Fruit fly (Drosophila melanogaster): ENCODE data around the gene pll.
A peak's percentile ranks its signal among the peaks of the same experiment; 100 is the strongest.

Gene pll

DNA sequence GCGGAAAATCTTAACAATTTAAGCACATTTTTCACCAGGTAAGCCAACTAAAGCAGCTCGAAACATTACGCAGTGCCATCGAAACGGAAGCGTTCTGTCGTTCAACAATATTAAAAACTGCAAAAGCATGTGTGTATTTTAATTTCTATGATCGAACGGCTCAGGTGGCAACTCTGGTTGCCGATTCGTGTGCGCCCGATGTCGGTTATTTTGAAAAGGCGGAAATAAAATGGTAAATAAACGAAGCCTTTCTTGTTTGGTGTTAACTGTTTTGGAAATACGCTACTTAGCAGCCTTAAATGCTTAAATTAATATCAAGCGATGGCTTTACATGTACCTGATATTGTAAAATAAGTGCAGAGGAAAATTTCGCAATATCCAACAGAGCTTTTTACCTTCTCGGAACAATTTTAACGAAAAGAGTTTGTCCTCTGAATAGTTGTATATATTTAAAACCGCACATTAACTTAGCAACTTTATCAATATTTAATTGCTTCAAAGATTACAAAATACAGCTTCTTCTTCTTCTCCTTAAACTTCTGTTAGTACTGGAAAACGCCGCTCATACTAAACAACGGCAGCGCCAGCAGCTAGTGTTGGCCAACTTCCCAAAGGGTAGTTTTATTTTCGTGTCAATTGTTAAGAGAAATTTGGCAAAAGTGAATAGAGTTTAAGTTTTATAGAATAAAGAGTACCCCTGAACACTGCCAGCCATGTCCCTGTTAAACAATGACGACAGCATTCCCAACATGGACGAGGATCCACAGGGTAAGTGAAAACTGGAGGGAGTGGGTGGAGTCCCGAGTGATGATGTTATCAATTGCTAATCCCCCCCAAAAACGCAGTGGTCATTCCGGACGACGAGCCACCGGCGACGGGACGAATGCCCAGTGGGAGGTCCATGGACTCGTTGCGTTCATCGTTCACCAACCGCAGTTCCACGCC lies 20.4 kb upstream of the pll start, which contains the start of gene CG5934:
CG5934 (plus strand) TSS at position 588 of the 945 bp plus-strand sequence.
- TF ChIP-seq Sp1 (GFP tag; optimal IDR thresholded peaks at IDR 0.05) (peak; percentile 22), ey (GFP tag; optimal IDR thresholded peaks at IDR 0.05) (peak; percentile 48), Rel (GFP tag; optimal IDR thresholded peaks at IDR 0.05) (no peak), Rel (tag; optimal IDR thresholded peaks at IDR 0.05) (peak; percentile 77), CG9705 (GFP tag; optimal IDR thresholded peaks at IDR 0.05) (no peak), lola (GFP tag; optimal IDR thresholded peaks at IDR 0.05) (no peak), dmrt93B (GFP tag; optimal IDR thresholded peaks at IDR 0.05) (peak; percentile 16), foxo (GFP tag; optimal IDR thresholded peaks at IDR 0.05) (peak; percentile 15 to 51), OdsH (GFP tag; optimal IDR thresholded peaks at IDR 0.05) (peak; percentile 29), Dif (GFP tag; optimal IDR thresholded peaks at IDR 0.05; ENCODE audit: partially characterized antibody) (no peak), Myc (optimal IDR thresholded peaks at IDR 0.05) (peak; percentile 10), Mio (GFP tag; optimal IDR thresholded peaks at IDR 0.05) (no peak), rgr (GFP tag; optimal IDR thresholded peaks at IDR 0.05) (peak; percentile 54), brk (GFP tag; optimal IDR thresholded peaks at IDR 0.05) (no peak), br (GFP tag; optimal IDR thresholded peaks at IDR 0.05) (peak; percentile 32), sv (GFP tag; optimal IDR thresholded peaks at IDR 0.05) (peak; percentile 23), psq (GFP tag; optimal IDR thresholded peaks at IDR 0.05) (peak; percentile 11), h (GFP tag; optimal IDR thresholded peaks at IDR 0.05) (peak; percentile 68), Hr78 (GFP tag; optimal IDR thresholded peaks at IDR 0.05) (no peak), tai (GFP tag; optimal IDR thresholded peaks at IDR 0.05) (no peak), Hr83 (GFP tag; optimal IDR thresholded peaks at IDR 0.05; ENCODE audit: poor library complexity, severe bottlenecking) (peak; percentile 59)

DNA sequence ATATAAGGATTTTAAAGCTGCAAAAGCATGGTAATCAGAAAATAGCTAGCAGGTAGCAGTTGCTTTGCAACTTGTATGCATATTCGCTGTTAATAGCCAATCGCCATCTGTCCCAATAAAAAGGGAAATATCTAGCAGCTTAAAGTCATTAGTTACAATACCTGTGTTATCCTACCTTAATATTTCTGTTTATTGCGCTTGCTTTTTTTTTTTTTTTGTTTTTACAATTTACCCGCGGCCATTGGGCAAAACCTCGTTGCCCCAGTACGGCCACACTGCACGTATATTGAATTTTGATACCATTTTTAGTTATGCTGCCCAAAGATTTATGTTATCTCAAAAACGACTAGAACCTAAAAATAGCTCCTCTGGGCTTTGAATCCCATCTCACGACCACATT lies 19.3 kb upstream of the pll start:
- TF ChIP-seq N (GFP tag; optimal IDR thresholded peaks at IDR 0.05) (no peak), jim (GFP tag; optimal IDR thresholded peaks at IDR 0.05) (peak; percentile 56), Myc (optimal IDR thresholded peaks at IDR 0.05) (peak; percentile 2)

DNA sequence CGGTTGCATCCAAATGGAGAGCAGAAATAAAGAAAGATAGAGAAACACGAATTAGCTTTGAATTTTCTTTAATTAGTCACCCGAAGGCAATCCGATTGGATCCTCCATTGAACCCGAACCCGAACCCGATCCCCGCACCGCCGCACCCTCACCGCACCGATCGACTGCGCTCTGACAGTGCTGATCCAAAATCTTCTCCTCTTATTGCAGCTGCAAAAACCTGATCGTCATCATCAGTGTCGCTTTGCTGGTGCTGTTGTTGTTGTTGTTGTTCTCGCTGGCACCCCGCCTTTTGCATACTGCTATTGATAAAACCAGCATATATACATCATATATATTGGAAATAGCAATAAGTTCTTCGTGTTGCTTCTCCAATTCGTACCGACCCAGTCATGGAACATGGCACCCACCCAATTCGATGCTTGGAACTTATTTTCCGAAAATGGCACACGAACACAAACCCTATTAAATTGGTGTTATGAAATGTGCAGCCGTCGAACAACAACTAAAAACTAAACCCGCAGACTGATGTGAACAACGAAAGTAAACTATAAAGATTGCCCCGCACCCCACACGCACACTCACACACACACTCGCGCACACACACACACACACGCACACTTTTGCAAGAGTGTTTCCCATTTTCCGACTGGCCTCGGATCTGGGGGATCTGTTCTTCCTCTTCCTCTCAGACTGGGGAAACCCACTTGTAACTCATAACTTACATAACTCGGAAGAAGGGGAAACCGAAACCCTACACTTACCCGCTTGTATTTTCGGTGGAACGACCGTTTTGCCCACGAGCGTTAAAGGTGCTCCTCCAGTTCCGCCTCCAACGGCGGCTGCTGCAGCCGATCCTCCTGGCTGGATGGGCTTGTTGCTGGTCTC lies 17.6 kb upstream of the pll start:
- no peak for TF ChIP-seq sv (GFP tag; optimal IDR thresholded peaks at IDR 0.05)
- TF ChIP-seq GATAd (GFP tag; optimal IDR thresholded peaks at IDR 0.05), result no peak
- no peak for TF ChIP-seq pan (optimal IDR thresholded peaks at IDR 0.05)
- TF ChIP-seq dsf (GFP tag; optimal IDR thresholded peaks at IDR 0.05; ENCODE audit: borderline replicate concordance), result no peak
- no peak for TF ChIP-seq Rel (GFP tag; optimal IDR thresholded peaks at IDR 0.05)
- TF ChIP-seq Rel (tag; optimal IDR thresholded peaks at IDR 0.05), result peak; percentile 78
- no peak for TF ChIP-seq Abd-B (GFP tag; optimal IDR thresholded peaks at IDR 0.05)
- no peak for TF ChIP-seq lola (GFP tag; optimal IDR thresholded peaks at IDR 0.05)

DNA sequence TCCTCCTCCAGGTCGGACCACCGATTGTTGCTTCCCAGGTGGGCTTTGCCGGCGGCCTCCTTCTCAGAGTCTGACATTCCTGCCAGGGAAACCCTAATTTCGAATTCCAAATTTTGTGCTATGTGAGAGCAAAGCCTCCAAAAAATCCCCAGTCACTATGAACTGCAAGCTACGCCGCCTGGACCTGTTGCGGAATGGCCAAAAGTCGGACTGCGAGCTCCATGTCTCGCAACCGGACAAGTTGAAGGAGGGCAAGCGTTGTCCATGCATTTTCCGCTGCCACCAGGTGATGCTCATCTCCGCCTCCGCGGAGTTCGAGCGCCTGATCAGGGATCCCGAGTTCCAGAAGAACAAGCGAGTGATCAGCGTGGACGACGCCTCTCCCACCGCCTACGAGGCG lies 12.3 kb upstream of the pll start, which contains the start of the genes CG14262 and CG14260:
CG14262 (minus strand) TSS at position 101 of the 400 bp plus-strand sequence.
CG14260 (plus strand) TSS at position 128 of the 400 bp plus-strand sequence.
- TF ChIP-seq OdsH (GFP tag; optimal IDR thresholded peaks at IDR 0.05) (no peak), sv (GFP tag; optimal IDR thresholded peaks at IDR 0.05) (no peak), Dfd (GFP tag; optimal IDR thresholded peaks at IDR 0.05) (no peak), Dif (GFP tag; optimal IDR thresholded peaks at IDR 0.05; ENCODE audit: partially characterized antibody) (no peak), jim (GFP tag; optimal IDR thresholded peaks at IDR 0.05) (no peak), woc (GFP tag; optimal IDR thresholded peaks at IDR 0.05) (no peak), CG9705 (GFP tag; optimal IDR thresholded peaks at IDR 0.05) (no peak), br (GFP tag; optimal IDR thresholded peaks at IDR 0.05) (no peak), Myc (optimal IDR thresholded peaks at IDR 0.05) (no peak), Vsx2 (GFP tag; optimal IDR thresholded peaks at IDR 0.05; ENCODE audit: partially characterized antibody) (no peak), N (GFP tag; optimal IDR thresholded peaks at IDR 0.05) (no peak), ey (GFP tag; optimal IDR thresholded peaks at IDR 0.05) (no peak)
